Worm (Caenorhabditis elegans): Measurements from ENCODE around the gene C55C3.73.

DNA sequence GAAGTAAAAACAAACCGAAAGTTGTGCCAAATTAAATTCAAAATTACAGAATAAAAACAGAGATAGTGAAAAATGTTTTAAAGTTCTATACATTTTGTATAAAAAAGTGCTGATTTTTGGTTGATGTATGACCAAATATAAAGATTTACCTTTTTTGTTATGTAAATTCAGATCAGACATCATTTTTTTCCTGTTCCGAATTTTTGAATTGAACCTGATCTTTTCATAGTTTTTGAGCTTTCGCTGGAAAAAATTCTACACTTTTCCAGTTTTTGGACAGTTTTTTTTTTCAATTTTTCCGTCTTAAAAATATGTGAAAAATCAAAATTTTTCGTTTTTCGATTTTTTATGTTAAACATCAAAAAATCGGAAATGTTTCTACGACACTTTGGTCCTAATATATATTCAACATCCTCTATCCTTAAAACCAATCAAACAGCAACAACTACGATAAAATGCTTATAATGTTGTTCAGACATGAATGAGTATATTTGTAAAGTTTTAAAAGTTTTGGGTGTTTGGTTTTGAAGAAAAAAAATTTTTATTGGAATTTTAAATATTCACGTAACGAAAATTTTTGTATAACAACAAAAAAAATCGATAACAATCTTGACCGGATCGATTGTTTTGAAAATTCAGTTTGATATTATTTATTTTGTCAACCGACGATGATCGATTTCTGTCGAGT lies 20.6 kb downstream of the C55C3.73 start, which contains the start of the genes C55C3.7 and C55C3.6:
- TF ChIP-seq ceh-100 (GFP tag; IDR thresholded peaks at IDR 0.05) = no peak
- no peak for TF ChIP-seq pha-4 (tag; optimal IDR thresholded peaks at IDR 0.05)
- TF ChIP-seq ztf-22 (GFP tag; optimal IDR thresholded peaks at IDR 0.05) = no peak
- no peak for TF ChIP-seq Y67H2A.10 (GFP tag; conservative IDR thresholded peaks at IDR 0.05)
- no peak for TF ChIP-seq snpc-4 (GFP tag; optimal IDR thresholded peaks at IDR 0.05)
- no peak for TF ChIP-seq snpc-4 (tag; optimal IDR thresholded peaks at IDR 0.05)
- no peak for TF ChIP-seq cebp-2 (GFP tag; IDR thresholded peaks at IDR 0.05)
- TF ChIP-seq lir-1 (GFP tag; conservative IDR thresholded peaks at IDR 0.05) = no peak
- no peak for TF ChIP-seq ceh-79 (tag; optimal IDR thresholded peaks at IDR 0.05)
- no peak for TF ChIP-seq gei-17 (GFP tag; optimal IDR thresholded peaks at IDR 0.05)
